Fruit fly (Drosophila melanogaster) whole organism, embryonic: ENCODE data around the gene sxe2.

Experiments
- CG10543 ChIP-seq: fragments of 200-800 bp; sonication (Bioruptor generic); optimal IDR thresholded peaks from 3 replicates; lab custom pipeline; 2017; ENCODE audit warnings: missing biosample characterization, mild to moderate bottlenecking, missing genetic modification characterization, moderate library complexity
- CG12744 ChIP-seq: fragments of 200-800 bp; sonication (Bioruptor generic); optimal IDR thresholded peaks from 2 replicates; lab custom pipeline; 2016; ENCODE audit warnings: missing biosample characterization, missing genetic modification characterization
- CG14050 ChIP-seq: fragments of 200-800 bp; sonication (Bioruptor generic); IDR thresholded peaks from 3 replicates; pipeline ENCODE4 v1.3.6; 2022; ENCODE audit warnings: missing biosample characterization, missing genetic modification characterization
- CG14860 ChIP-seq: fragments of 200-800 bp; sonication (Bioruptor generic); IDR thresholded peaks from 3 replicates; pipeline ENCODE4 v1.3.6; 2022; ENCODE audit warnings: missing biosample characterization, missing genetic modification characterization; ENCODE audit not compliant: partially characterized antibody
- CG1602 ChIP-seq: fragments of 200-800 bp; sonication (Bioruptor generic); optimal IDR thresholded peaks from 3 replicates; lab custom pipeline; 2016; ENCODE audit warnings: missing biosample characterization, missing genetic modification characterization
- CG17612 ChIP-seq: fragments of 200-800 bp; sonication (Bioruptor generic); IDR thresholded peaks from 2 replicates; pipeline ENCODE4 v1.3.6; 2022; ENCODE audit warnings: missing biosample characterization, missing genetic modification characterization
- CG18764 ChIP-seq: fragments of 200-800 bp; sonication (Bioruptor generic); optimal IDR thresholded peaks from 3 replicates; lab custom pipeline; 2016; ENCODE audit warnings: missing biosample characterization, missing genetic modification characterization
- CG4617 ChIP-seq: fragments of 200-800 bp; sonication (Bioruptor generic); optimal IDR thresholded peaks from 3 replicates; lab custom pipeline; 2016; ENCODE audit warnings: missing biosample characterization, missing genetic modification characterization, borderline replicate concordance
- CG6689 ChIP-seq: fragments of 200-800 bp; sonication (Bioruptor generic); IDR thresholded peaks from 2 replicates; pipeline ENCODE4 v1.3.6; 2022; ENCODE audit warnings: missing biosample characterization, missing genetic modification characterization
- CG7987 ChIP-seq: fragments of 200-800 bp; sonication (Bioruptor generic); optimal IDR thresholded peaks from 2 replicates; lab custom pipeline; 2018; ENCODE audit warnings: missing biosample characterization, mild to moderate bottlenecking, missing genetic modification characterization, moderate library complexity
- CG8359 ChIP-seq: fragments of 200-800 bp; sonication (Bioruptor generic); optimal IDR thresholded peaks from 2 replicates; lab custom pipeline; 2017; ENCODE audit warnings: missing biosample characterization, mild to moderate bottlenecking, missing genetic modification characterization, borderline replicate concordance
- CG9215 ChIP-seq: fragments of 200-800 bp; sonication (Bioruptor generic); IDR thresholded peaks from 2 replicates; pipeline ENCODE4 v1.3.6; 2022; ENCODE audit warnings: missing biosample characterization, missing genetic modification characterization
- CG9727 ChIP-seq: fragments of 200-800 bp; sonication (Bioruptor generic); optimal IDR thresholded peaks from 3 replicates; lab custom pipeline; 2017; ENCODE audit warnings: missing biosample characterization, mild to moderate bottlenecking, missing genetic modification characterization
- Chrac-16 ChIP-seq: fragments of 200-800 bp; sonication (Bioruptor generic); optimal IDR thresholded peaks from 3 replicates; lab custom pipeline; 2016; ENCODE audit warnings: missing biosample characterization, missing genetic modification characterization
- D19A ChIP-seq: fragments of 200-800 bp; optimal IDR thresholded peaks from 3 replicates; lab custom pipeline; 2019; ENCODE audit warnings: missing biosample characterization, mild to moderate bottlenecking, missing genetic modification characterization, moderate library complexity
- Dbx ChIP-seq: fragments of 200-800 bp; sonication (Bioruptor generic); IDR thresholded peaks from 3 replicates; pipeline ENCODE4 v1.3.6; 2022; ENCODE audit warnings: missing biosample characterization, missing genetic modification characterization
- Doc3 ChIP-seq: fragments of 200-800 bp; sonication (Bioruptor generic); IDR thresholded peaks from 3 replicates; pipeline ENCODE4 v1.3.6; 2022; ENCODE audit warnings: missing biosample characterization, missing genetic modification characterization; ENCODE audit not compliant: partially characterized antibody
- E2f2 ChIP-seq: fragments of 200-800 bp; sonication (Bioruptor generic); IDR thresholded peaks from 2 replicates; pipeline ENCODE4 v1.3.6; 2022; ENCODE audit warnings: missing biosample characterization, missing genetic modification characterization
- Elba2 ChIP-seq: fragments of 200-800 bp; sonication (Bioruptor generic); optimal IDR thresholded peaks from 3 replicates; lab custom pipeline; 2016; ENCODE audit warnings: missing biosample characterization, missing genetic modification characterization
- Hr39 ChIP-seq: fragments of >200 bp; optimal IDR thresholded peaks from 2 replicates; lab custom pipeline; 2017
- Hsf ChIP-seq: fragments of 200-800 bp; sonication (Bioruptor generic); optimal IDR thresholded peaks from 3 replicates; lab custom pipeline; 2016; ENCODE audit warnings: missing biosample characterization, missing genetic modification characterization
- MESR4 ChIP-seq: fragments of 200-800 bp; sonication (Bioruptor generic); optimal IDR thresholded peaks from 2 replicates; lab custom pipeline; 2018; ENCODE audit warnings: missing biosample characterization, mild to moderate bottlenecking, missing genetic modification characterization, moderate library complexity
- Mad ChIP-seq: fragments of 200-800 bp; sonication (Bioruptor generic); optimal IDR thresholded peaks from 2 replicates; lab custom pipeline; 2016; ENCODE audit warnings: missing biosample characterization, missing genetic modification characterization
- Meics ChIP-seq: fragments of 200-800 bp; sonication (Bioruptor generic); optimal IDR thresholded peaks from 2 replicates; lab custom pipeline; 2017; ENCODE audit warnings: missing biosample characterization, mild to moderate bottlenecking, missing genetic modification characterization
- Poxn ChIP-seq: fragments of 200-800 bp; sonication (Bioruptor generic); IDR thresholded peaks from 2 replicates; pipeline ENCODE4 v1.3.6; 2022; ENCODE audit warnings: missing biosample characterization, missing genetic modification characterization
- Sry-β ChIP-seq: fragments of 200-800 bp; sonication (Bioruptor generic); optimal IDR thresholded peaks from 2 replicates; lab custom pipeline; 2018; ENCODE audit warnings: missing biosample characterization, mild to moderate bottlenecking, missing genetic modification characterization, moderate library complexity
- abd-A ChIP-seq: fragments of 200-800 bp; sonication (Bioruptor generic); optimal IDR thresholded peaks from 3 replicates; lab custom pipeline; 2019; ENCODE audit warnings: missing biosample characterization, mild to moderate bottlenecking, missing genetic modification characterization, moderate library complexity
- ap ChIP-seq: fragments of 200-800 bp; sonication (Bioruptor generic); IDR thresholded peaks from 2 replicates; pipeline ENCODE4 v1.3.6; 2022; ENCODE audit warnings: missing biosample characterization, missing genetic modification characterization
- crc ChIP-seq: fragments of 200-800 bp; sonication (Bioruptor generic); optimal IDR thresholded peaks from 2 replicates; lab custom pipeline; 2016; ENCODE audit warnings: missing biosample characterization, missing genetic modification characterization
- croc ChIP-seq: fragments of 200-800 bp; sonication (Bioruptor generic); conservative IDR thresholded peaks from 3 replicates; pipeline ENCODE4 v1.3.6; 2022; ENCODE audit warnings: missing biosample characterization, missing genetic modification characterization
- crol ChIP-seq: fragments of 200-800 bp; sonication (Bioruptor generic); IDR thresholded peaks from 2 replicates; pipeline ENCODE4 v1.3.6; 2022; ENCODE audit warnings: missing biosample characterization, missing genetic modification characterization
- cwo ChIP-seq: fragments of 200-800 bp; sonication (Bioruptor generic); optimal IDR thresholded peaks from 3 replicates; lab custom pipeline; 2017; ENCODE audit warnings: missing biosample characterization, missing genetic modification characterization, mild to moderate bottlenecking, moderate library complexity, missing genetic modification reagents
- dpn ChIP-seq, 2 experiments: fragments of 200-800 bp; sonication (Bioruptor generic); optimal IDR thresholded peaks; 3 replicates each; lab custom pipeline; 2016; ENCODE audit warnings: missing biosample characterization in 2 of 2, missing genetic modification characterization in 2 of 2
- fd64A ChIP-seq: fragments of 200-800 bp; sonication (Bioruptor generic); optimal IDR thresholded peaks from 3 replicates; lab custom pipeline; 2018; ENCODE audit warnings: missing biosample characterization, mild to moderate bottlenecking, missing genetic modification characterization
- gce ChIP-seq: fragments of 200-800 bp; sonication (Bioruptor generic); IDR thresholded peaks from 3 replicates; pipeline ENCODE4 v1.3.6; 2022; ENCODE audit warnings: missing biosample characterization, missing genetic modification characterization
- gfzf ChIP-seq: fragments of 200-800 bp; sonication (Bioruptor generic); optimal IDR thresholded peaks from 2 replicates; lab custom pipeline; 2016; ENCODE audit warnings: missing biosample characterization, mild to moderate bottlenecking, missing genetic modification characterization, moderate library complexity
- gsb-n ChIP-seq: fragments of 200-800 bp; sonication (Bioruptor generic); optimal IDR thresholded peaks from 3 replicates; lab custom pipeline; 2018; ENCODE audit warnings: missing biosample characterization, mild to moderate bottlenecking, missing genetic modification characterization
- ham ChIP-seq: fragments of 200-800 bp; sonication (Bioruptor generic); IDR thresholded peaks from 2 replicates; pipeline ENCODE4 v1.3.6; 2022; ENCODE audit warnings: missing biosample characterization, missing genetic modification characterization
- hbn ChIP-seq: fragments of 200-800 bp; sonication (Bioruptor generic); IDR thresholded peaks from 2 replicates; pipeline ENCODE4 v1.3.6; 2022; ENCODE audit warnings: missing biosample characterization, missing genetic modification characterization; ENCODE audit not compliant: partially characterized antibody
- ind ChIP-seq: fragments of 200-800 bp; sonication (Bioruptor generic); optimal IDR thresholded peaks from 3 replicates; lab custom pipeline; 2016; ENCODE audit warnings: missing biosample characterization, missing genetic modification characterization
- mirr ChIP-seq: fragments of 200-800 bp; sonication (Bioruptor generic); optimal IDR thresholded peaks from 3 replicates; lab custom pipeline; 2018; ENCODE audit warnings: missing biosample characterization, mild to moderate bottlenecking, missing genetic modification characterization
- psq ChIP-seq: fragments of 200-800 bp; sonication (Bioruptor generic); optimal IDR thresholded peaks from 2 replicates; lab custom pipeline; 2017; ENCODE audit warnings: missing biosample characterization, missing genetic modification characterization
- schlank ChIP-seq: fragments of 200-800 bp; sonication (Bioruptor generic); optimal IDR thresholded peaks from 2 replicates; lab custom pipeline; 2018; ENCODE audit warnings: missing biosample characterization, mild to moderate bottlenecking, missing genetic modification characterization
- scrt ChIP-seq: fragments of 200-800 bp; sonication (Bioruptor generic); optimal IDR thresholded peaks from 2 replicates; lab custom pipeline; 2018; ENCODE audit warnings: missing biosample characterization, mild to moderate bottlenecking, missing genetic modification characterization, moderate library complexity
- seq ChIP-seq: fragments of 200-800 bp; sonication (Bioruptor generic); IDR thresholded peaks from 2 replicates; pipeline ENCODE4 v1.3.6; 2022; ENCODE audit warnings: missing biosample characterization, missing genetic modification characterization
- trem ChIP-seq: fragments of 200-800 bp; optimal IDR thresholded peaks from 3 replicates; lab custom pipeline; 2019; ENCODE audit warnings: missing biosample characterization, mild to moderate bottlenecking, missing genetic modification characterization, moderate library complexity
- trh ChIP-seq: fragments of 200-800 bp; sonication (Bioruptor generic); optimal IDR thresholded peaks from 2 replicates; lab custom pipeline; 2016; ENCODE audit warnings: missing biosample characterization, missing genetic modification characterization
- tup ChIP-seq: fragments of 200-800 bp; sonication (Bioruptor generic); optimal IDR thresholded peaks from 2 replicates; lab custom pipeline; 2016; ENCODE audit warnings: missing biosample characterization, mild to moderate bottlenecking, missing genetic modification characterization, moderate library complexity
- usp ChIP-seq: fragments of >200 bp; optimal IDR thresholded peaks from 2 replicates; lab custom pipeline; 2017; ENCODE audit warnings: missing biosample characterization, missing genetic modification characterization

Gene sxe2

DNA sequence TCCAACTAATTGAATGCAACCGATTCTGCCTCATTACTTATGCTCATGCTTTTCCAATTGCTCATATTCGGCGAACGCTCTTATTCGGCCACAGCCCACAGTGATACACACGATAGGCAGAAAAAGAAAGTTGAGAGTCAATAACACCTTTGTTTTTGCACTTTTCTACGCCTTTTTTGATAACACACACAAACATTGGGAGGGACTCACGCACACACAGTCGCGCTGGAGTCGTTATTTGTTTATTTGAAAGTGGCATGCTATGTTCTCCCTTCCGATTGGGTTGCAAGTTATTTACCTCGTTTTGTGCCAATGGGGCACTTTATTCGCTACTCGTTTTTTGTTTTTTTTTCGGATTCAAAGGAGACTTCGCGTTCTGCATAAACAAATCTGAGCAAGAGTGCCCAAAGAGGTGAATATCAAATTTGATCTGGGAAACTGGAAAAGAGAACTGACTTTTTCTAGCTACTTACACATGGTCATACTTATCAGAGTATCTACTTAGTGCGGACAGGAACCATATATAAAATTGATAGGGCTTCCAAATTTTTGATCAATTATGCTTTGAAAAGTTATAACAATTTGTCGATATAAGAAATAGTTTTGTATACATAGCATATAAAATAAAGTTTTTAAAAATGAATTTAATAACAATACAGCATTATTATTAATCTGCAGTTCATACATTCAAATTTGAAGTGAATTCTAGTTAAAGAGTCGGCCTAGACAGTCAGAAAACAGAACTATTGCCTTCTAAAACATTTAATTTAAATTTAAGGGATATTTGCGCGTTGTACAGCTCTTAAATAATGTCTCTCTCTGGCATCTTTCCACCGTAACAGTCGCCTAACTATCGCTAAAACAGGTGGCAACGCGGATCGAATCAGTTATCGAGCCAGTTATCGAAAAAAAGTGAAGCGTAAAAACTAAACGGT lies 14.9 kb downstream of the sxe2 start, which contains the start of the genes Mhcl and Akt (continued):
- TF ChIP-seq usp (GFP tag; lab: Kevin White, UChicago) (no peak), Meics (GFP tag; lab: Kevin White, UChicago) (no peak), trh (no peak), Dbx (GFP tag; lab: Robert Waterston, UW) (0 out of 3 replicates have a peak, but pooled peaks have one; percentile 15), fd64A (GFP tag; lab: Kevin White, UChicago) (peak; percentile 9), crc (GFP tag; lab: Kevin White, UChicago) (no peak), seq (GFP tag; lab: Robert Waterston, UW) (no peak), CG14860 (GFP tag; lab: Robert Waterston, UW) (peak; percentile 51; the same call in 1 of the 3 replicates), CG8359 (GFP tag; lab: Kevin White, UChicago) (no peak), Doc3 (peak; percentile 24; the same call in 2 of the 3 replicates), cwo (GFP tag; lab: Kevin White, UChicago) (no peak), tup (no peak), crol (GFP tag; lab: Robert Waterston, UW) (no peak), psq (GFP tag; lab: Kevin White, UChicago) (no peak), scrt (no peak), Elba2 (GFP tag; lab: Kevin White, UChicago) (peak; percentile 98), CG9727 (GFP tag; lab: Kevin White, UChicago) (peak; percentile 3), schlank (tag; lab: Kevin White, UChicago) (no peak), ind (GFP tag; lab: Kevin White, UChicago) (no peak), gsb-n (tag; lab: Kevin White, UChicago) (peak; percentile 23), gfzf (GFP tag; lab: Kevin White, UChicago) (peak; percentile 90), trem (peak; percentile 77), D19A (tag; lab: Kevin White, UChicago) (peak; percentile 5), CG12744 (GFP tag; lab: Kevin White, UChicago) (no peak), CG4617 (GFP tag; lab: Kevin White, UChicago) (peak; percentile 60), abd-A (tag; lab: Kevin White, UChicago) (no peak), CG7987 (GFP tag; lab: Kevin White, UChicago) (no peak), Hsf (GFP tag; lab: Kevin White, UChicago) (no peak), CG17612 (no peak), CG6689 (GFP tag; lab: Robert Waterston, UW) (peak; percentile 8; the same call in 1 of the 2 replicates), CG10543 (GFP tag; lab: Kevin White, UChicago) (peak; percentile 26), Poxn (GFP tag; lab: Robert Waterston, UW) (no peak), CG9215 (no peak; the same call in 1 of the 2 replicates), dpn (GFP tag; optimal IDR thresholded peaks at IDR 0.05; lab: Kevin White, UChicago) (peak; percentile 10 to 37), Sry-β (GFP tag; lab: Kevin White, UChicago) (no peak), mirr (GFP tag; lab: Kevin White, UChicago) (no peak), CG18764 (GFP tag; lab: Kevin White, UChicago) (no peak), E2f2 (peak; percentile 63), CG14050 (no peak), CG1602 (GFP tag; lab: Kevin White, UChicago) (no peak), ap (GFP tag; lab: Robert Waterston, UW) (no peak), Mad (GFP tag; lab: Kevin White, UChicago) (no peak), Hr39 (lab: Kevin White, UChicago) (no peak), hbn (GFP tag; lab: Robert Waterston, UW) (peak; percentile 23; the same call in 1 of the 2 replicates), MESR4 (peak; percentile 58), Chrac-16 (GFP tag; lab: Kevin White, UChicago) (peak; percentile 17), gce (GFP tag; lab: Robert Waterston, UW) (no peak), croc (GFP tag; lab: Robert Waterston, UW) (no peak), ham (no peak)
